Worm (Caenorhabditis elegans): ENCODE data around the gene ZK596.2.

The ZK596.2 gene

DNA sequence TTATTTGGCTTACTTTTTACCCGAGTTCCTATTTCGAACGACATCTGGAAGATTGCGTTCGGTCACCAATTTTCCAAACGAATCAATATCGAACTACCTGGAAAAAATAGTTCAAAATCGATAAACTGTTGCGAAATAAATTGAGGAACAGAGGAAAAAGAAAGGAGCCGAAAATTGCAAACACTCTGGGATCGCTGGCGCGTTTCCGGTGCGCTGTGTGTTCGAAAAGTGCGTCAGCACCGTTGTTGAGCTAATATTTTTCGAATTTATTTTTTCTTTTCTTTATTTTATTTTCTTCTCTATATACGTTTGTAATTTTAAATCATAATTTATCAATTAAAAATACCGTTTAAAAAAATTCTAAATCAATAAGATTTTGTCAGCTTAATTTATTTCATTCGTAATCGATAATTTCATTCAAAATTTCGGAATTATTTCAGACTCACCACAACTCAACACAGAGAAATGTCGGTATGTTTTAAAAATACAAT, 24.0 kb upstream of the ZK596.2 start, which contains the start of the genes dnc-1 and lsm-7 (continued):
- peak; percentile 82 for TF ChIP-seq nhr-85 (tag)
- TF ChIP-seq irx-1 (tag; optimal IDR thresholded peaks at IDR 0.05), result no peak
- TF ChIP-seq mep-1 (tag; optimal IDR thresholded peaks at IDR 0.05), result peak; percentile 86
- peak; percentile 46 for TF ChIP-seq fkh-10 (GFP tag; optimal IDR thresholded peaks at IDR 0.05)
- TF ChIP-seq snu-23 (GFP tag; optimal IDR thresholded peaks at IDR 0.05), result peak; percentile 76
- TF ChIP-seq ama-1 (optimal IDR thresholded peaks at IDR 0.05), result no peak
- TF ChIP-seq ztf-4 (tag; optimal IDR thresholded peaks at IDR 0.05), result no peak
- TF ChIP-seq zag-1 (tag; optimal IDR thresholded peaks at IDR 0.05), result no peak
- peak; percentile 69 for TF ChIP-seq fkh-8 (tag; optimal IDR thresholded peaks at IDR 0.05)
- TF ChIP-seq unc-86 (tag; optimal IDR thresholded peaks at IDR 0.05), result peak; percentile 52
- TF ChIP-seq aly-2 (tag; optimal IDR thresholded peaks at IDR 0.05), result no peak
- TF ChIP-seq unc-30 (tag; optimal IDR thresholded peaks at IDR 0.05), result no peak
- TF ChIP-seq aha-1 (tag; optimal IDR thresholded peaks at IDR 0.05), result no peak
- TF ChIP-seq elt-2 (tag; optimal IDR thresholded peaks at IDR 0.05), result peak; percentile 6
- TF ChIP-seq sptf-1 (tag; optimal IDR thresholded peaks at IDR 0.05), result no peak
- TF ChIP-seq pqm-1 (tag; optimal IDR thresholded peaks at IDR 0.05), result no peak
- TF ChIP-seq mab-9 (GFP tag; IDR thresholded peaks at IDR 0.05), result peak; percentile 27; the same call in 1 of the 2 replicates
- no peak for TF ChIP-seq ces-1 (GFP tag; optimal IDR thresholded peaks at IDR 0.05)
- no peak for TF ChIP-seq nhr-11 (tag; optimal IDR thresholded peaks at IDR 0.05)
- no peak for TF ChIP-seq ceh-90 (tag; optimal IDR thresholded peaks at IDR 0.05)
- peak; percentile 84 for TF ChIP-seq nhr-71 (tag; optimal IDR thresholded peaks at IDR 0.05)
- no peak for TF ChIP-seq nhr-237 (tag; optimal IDR thresholded peaks at IDR 0.05)
- no peak for TF ChIP-seq vab-15 (tag; optimal IDR thresholded peaks at IDR 0.05)
- TF ChIP-seq fkh-4 (tag; optimal IDR thresholded peaks at IDR 0.05; ENCODE audit: borderline replicate concordance), result no peak
- TF ChIP-seq lir-3 (tag; optimal IDR thresholded peaks at IDR 0.05; ENCODE audit: poor library complexity), result no peak
- peak; percentile 57 for TF ChIP-seq xbp-1 (tag; optimal IDR thresholded peaks at IDR 0.05)
- no peak for TF ChIP-seq nhr-76 (tag; optimal IDR thresholded peaks at IDR 0.05)
- TF ChIP-seq C04F5.9 (tag; optimal IDR thresholded peaks at IDR 0.05), result no peak
- TF ChIP-seq nhr-19 (GFP tag; conservative IDR thresholded peaks at IDR 0.05), result peak; percentile 50
- peak; percentile 39 for TF ChIP-seq F16B12.6 (tag; optimal IDR thresholded peaks at IDR 0.05)
- peak in 2 of 6 experiments; percentile 45 to 46 for TF ChIP-seq elt-3 (tag; optimal IDR thresholded peaks at IDR 0.05)
- peak; percentile 70 for TF ChIP-seq nhr-20 (tag; optimal IDR thresholded peaks at IDR 0.05)
- no peak for TF ChIP-seq pag-3 (tag; optimal IDR thresholded peaks at IDR 0.05; ENCODE audit: borderline replicate concordance, insufficient read depth)
- TF ChIP-seq egl-13 (tag; optimal IDR thresholded peaks at IDR 0.05), result peak; percentile 50
- TF ChIP-seq nhr-77 (tag; optimal IDR thresholded peaks at IDR 0.05), result peak; percentile 60
- TF ChIP-seq hlh-4 (tag; optimal IDR thresholded peaks at IDR 0.05), result no peak
- no peak for TF ChIP-seq unc-62 (GFP tag; optimal IDR thresholded peaks at IDR 0.05)
- peak; percentile 41 for TF ChIP-seq lin-39 (tag; optimal IDR thresholded peaks at IDR 0.05)
- TF ChIP-seq ceh-88 (GFP tag; IDR thresholded peaks at IDR 0.05), result no peak
- peak; percentile 49 for TF ChIP-seq lin-15B (tag; optimal IDR thresholded peaks at IDR 0.05)
- TF ChIP-seq zip-4 (GFP tag; optimal IDR thresholded peaks at IDR 0.05), result peak; percentile 90
- TF ChIP-seq ztf-11 (tag; optimal IDR thresholded peaks at IDR 0.05), result no peak
- TF ChIP-seq nhr-12 (tag; optimal IDR thresholded peaks at IDR 0.05), result no peak
- peak; percentile 76 to 82 for TF ChIP-seq lin-35 (GFP tag; optimal IDR thresholded peaks at IDR 0.05)
- TF ChIP-seq blmp-1 (tag; optimal IDR thresholded peaks at IDR 0.05), result no peak
- TF ChIP-seq lsy-2 (tag; optimal IDR thresholded peaks at IDR 0.05), result peak; percentile 77 to 87
- TF ChIP-seq efl-1 (optimal IDR thresholded peaks at IDR 0.05), result peak; percentile 64 to 77
- peak; percentile 77 to 96 for TF ChIP-seq efl-1 (GFP tag; optimal IDR thresholded peaks at IDR 0.05 in 1 of 2)
- no peak for TF ChIP-seq ceh-63 (GFP tag; optimal IDR thresholded peaks at IDR 0.05)
- peak in 1 of 2 experiments; percentile 34 for TF ChIP-seq mdl-1 (tag; optimal IDR thresholded peaks at IDR 0.05)
- TF ChIP-seq snpc-4 (tag; optimal IDR thresholded peaks at IDR 0.05), result peak; percentile 64
- peak; percentile 13 for TF ChIP-seq pax-3 (tag; optimal IDR thresholded peaks at IDR 0.05)
